Worm (Caenorhabditis elegans): ENCODE results near the gene mgl-1.

DNA sequence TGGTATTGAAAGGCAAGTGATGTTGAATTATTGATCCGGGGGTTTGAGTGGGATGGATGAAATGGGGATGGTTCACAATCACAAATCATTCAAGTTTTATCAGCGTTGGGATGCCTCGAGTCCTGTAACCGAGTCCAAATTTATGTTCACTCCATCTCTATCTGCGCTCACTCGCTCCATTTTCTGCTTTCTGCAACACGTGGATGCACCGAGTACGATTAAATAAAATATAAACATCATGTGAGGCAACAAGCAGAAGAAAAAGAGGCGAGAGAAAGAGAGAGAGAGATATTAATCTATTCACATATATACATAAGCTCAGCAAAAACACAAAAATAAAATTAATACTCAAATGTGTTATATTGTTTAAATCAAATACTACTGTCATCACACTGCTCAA is 17.0 kb upstream of the mgl-1 start:
- no peak for TF ChIP-seq flt-1 (GFP tag; IDR thresholded peaks at IDR 0.05)
- no peak for TF ChIP-seq ztf-29 (GFP tag; IDR thresholded peaks at IDR 0.05)
- TF ChIP-seq ref-1 (GFP tag; conservative IDR thresholded peaks at IDR 0.05): no peak
- no peak for TF ChIP-seq tab-1 (GFP tag; IDR thresholded peaks at IDR 0.05)
- TF ChIP-seq klf-2 (GFP tag; conservative IDR thresholded peaks at IDR 0.05): no peak
- TF ChIP-seq ztf-23 (GFP tag; IDR thresholded peaks at IDR 0.05): no peak
- no peak for TF ChIP-seq T22C8.4 (GFP tag; IDR thresholded peaks at IDR 0.05)
- no peak for TF ChIP-seq med-1 (GFP tag; optimal IDR thresholded peaks at IDR 0.05; ENCODE audit: insufficient read depth)
- no peak for TF ChIP-seq cog-1 (tag; optimal IDR thresholded peaks at IDR 0.05)

Measured in whole organism, midembryonic.